Fruit fly (Drosophila melanogaster): Measurements from ENCODE around the gene CG32987.

CG32987 gene

dm6 chr2L:8859839-8860238, 3.8 kb upstream of the CG32987 start (continued):
- TF ChIP-seq Asciz (GFP tag; optimal IDR thresholded peaks at IDR 0.05) (peak; percentile 57), CG8944 (GFP tag; optimal IDR thresholded peaks at IDR 0.05) (no peak), CG12071 (GFP tag; optimal IDR thresholded peaks at IDR 0.05) (peak; percentile 27), CG1603 (tag; optimal IDR thresholded peaks at IDR 0.05) (peak; percentile 32), CG17829 (tag; optimal IDR thresholded peaks at IDR 0.05) (no peak), CG16815 (GFP tag; optimal IDR thresholded peaks at IDR 0.05) (no peak), CG10979 (tag; optimal IDR thresholded peaks at IDR 0.05) (no peak), Hand (GFP tag; optimal IDR thresholded peaks at IDR 0.05) (no peak), pan (optimal IDR thresholded peaks at IDR 0.05) (no peak), pan (GFP tag; optimal IDR thresholded peaks at IDR 0.05 in 1 of 2, IDR thresholded peaks at IDR 0.05 in 1 of 2) (no peak), CG2199 (GFP tag; IDR thresholded peaks at IDR 0.05) (0 out of 3 replicates have a peak, but pooled peaks have one; percentile 30), CG15601 (tag; optimal IDR thresholded peaks at IDR 0.05) (peak; percentile 56), CG13287 (GFP tag; IDR thresholded peaks at IDR 0.05; ENCODE audit: partially characterized antibody) (no peak), BtbVII (GFP tag; optimal IDR thresholded peaks at IDR 0.05) (peak; percentile 20), CG2129 (GFP tag; IDR thresholded peaks at IDR 0.05; ENCODE audit: partially characterized antibody) (no peak), nau (GFP tag; optimal IDR thresholded peaks at IDR 0.05) (peak; percentile 11), da (GFP tag; optimal IDR thresholded peaks at IDR 0.05) (no peak), tgo (GFP tag; IDR thresholded peaks at IDR 0.05) (no peak), CG2120 (GFP tag; optimal IDR thresholded peaks at IDR 0.05) (peak; percentile 11), CG7556 (GFP tag; optimal IDR thresholded peaks at IDR 0.05) (peak; percentile 10), CG1233 (GFP tag; optimal IDR thresholded peaks at IDR 0.05) (no peak), dmrt11E (tag; optimal IDR thresholded peaks at IDR 0.05) (peak; percentile 37), lmd (GFP tag; IDR thresholded peaks at IDR 0.05) (no peak), sr (GFP tag; IDR thresholded peaks at IDR 0.05) (no peak), sens (GFP tag) (peak; percentile 77), al (GFP tag; IDR thresholded peaks at IDR 0.05) (no peak), CG15696 (tag; optimal IDR thresholded peaks at IDR 0.05) (peak; percentile 29), CG1529 (GFP tag; optimal IDR thresholded peaks at IDR 0.05) (peak; percentile 29), CG2678 (tag; optimal IDR thresholded peaks at IDR 0.05) (peak; percentile 43), CG6813 (GFP tag; optimal IDR thresholded peaks at IDR 0.05) (peak; percentile 63), YL-1 (GFP tag; optimal IDR thresholded peaks at IDR 0.05) (no peak), Sry-β (GFP tag; optimal IDR thresholded peaks at IDR 0.05) (no peak), H15 (GFP tag; IDR thresholded peaks at IDR 0.05) (no peak), gfzf (GFP tag; optimal IDR thresholded peaks at IDR 0.05) (no peak), CG18476 (GFP tag; optimal IDR thresholded peaks at IDR 0.05) (no peak), tup (GFP tag; optimal IDR thresholded peaks at IDR 0.05) (no peak), bsh (GFP tag; optimal IDR thresholded peaks at IDR 0.05) (peak in 1 of 2 experiments; percentile 45), CG8290 (GFP tag; optimal IDR thresholded peaks at IDR 0.05) (no peak), CG8290 (tag; optimal IDR thresholded peaks at IDR 0.05) (peak in 1 of 2 experiments; percentile 36), CG14667 (GFP tag; IDR thresholded peaks at IDR 0.05) (no peak), Usf (GFP tag; optimal IDR thresholded peaks at IDR 0.05) (no peak), Ptx1 (GFP tag; IDR thresholded peaks at IDR 0.05) (no peak), Aef1 (GFP tag; IDR thresholded peaks at IDR 0.05) (no peak), CG12104 (GFP tag; optimal IDR thresholded peaks at IDR 0.05) (no peak), Nf-YB (GFP tag; optimal IDR thresholded peaks at IDR 0.05) (peak; percentile 10), schlank (tag; optimal IDR thresholded peaks at IDR 0.05) (peak; percentile 34), kni (GFP tag; optimal IDR thresholded peaks at IDR 0.05) (peak; percentile 9), CG34376 (GFP tag; optimal IDR thresholded peaks at IDR 0.05) (no peak), wek (GFP tag; optimal IDR thresholded peaks at IDR 0.05) (peak; percentile 35), Atf6 (GFP tag; IDR thresholded peaks at IDR 0.05) (peak; percentile 23; the same call in 1 of the 2 replicates), CG9727 (GFP tag; optimal IDR thresholded peaks at IDR 0.05) (peak; percentile 37)

Measured in whole organism, embryonic.